Fruit fly (Drosophila melanogaster) whole organism, embryonic: ENCODE results near the gene peng.

ENCODE experiments used
- CG10366 ChIP-seq: fragments of 200-800 bp; sonication (Bioruptor generic); IDR thresholded peaks from 2 replicates; pipeline ENCODE4 v1.3.6; 2022; ENCODE audit warnings: missing biosample characterization, missing genetic modification characterization
- CG10431 ChIP-seq: fragments of 200-800 bp; sonication (Bioruptor generic); optimal IDR thresholded peaks from 3 replicates; lab custom pipeline; 2018; ENCODE audit warnings: missing biosample characterization, mild to moderate bottlenecking, missing genetic modification characterization
- CG1233 ChIP-seq: fragments of 200-800 bp; sonication (Bioruptor generic); optimal IDR thresholded peaks from 4 replicates; lab custom pipeline; 2018; ENCODE audit warnings: missing biosample characterization, mild to moderate bottlenecking, missing genetic modification characterization
- CG12744 ChIP-seq: fragments of 200-800 bp; sonication (Bioruptor generic); optimal IDR thresholded peaks from 2 replicates; lab custom pipeline; 2016; ENCODE audit warnings: missing biosample characterization, missing genetic modification characterization
- CG15601 ChIP-seq: fragments of 200-800 bp; sonication (Bioruptor generic); optimal IDR thresholded peaks from 3 replicates; lab custom pipeline; 2019; ENCODE audit warnings: missing biosample characterization, mild to moderate bottlenecking, missing genetic modification characterization, moderate library complexity
- CG1647 ChIP-seq: fragments of 200-800 bp; sonication (Bioruptor generic); optimal IDR thresholded peaks from 3 replicates; lab custom pipeline; 2016; ENCODE audit warnings: missing biosample characterization, missing genetic modification characterization
- CG16863 ChIP-seq: fragments of 200-800 bp; sonication (Bioruptor generic); optimal IDR thresholded peaks from 3 replicates; lab custom pipeline; 2016; ENCODE audit warnings: missing biosample characterization, missing genetic modification characterization
- CG17328 ChIP-seq: fragments of 200-800 bp; sonication (Bioruptor generic); IDR thresholded peaks from 2 replicates; pipeline ENCODE4 v1.3.6; 2022; ENCODE audit warnings: missing biosample characterization, missing genetic modification characterization
- CG2712 ChIP-seq: fragments of 200-800 bp; optimal IDR thresholded peaks from 3 replicates; lab custom pipeline; 2019; ENCODE audit warnings: missing biosample characterization, mild to moderate bottlenecking, missing genetic modification characterization, moderate library complexity
- CG30431 ChIP-seq: fragments of 200-800 bp; sonication (Bioruptor generic); optimal IDR thresholded peaks from 2 replicates; lab custom pipeline; 2017; ENCODE audit warnings: missing biosample characterization, missing genetic modification characterization
- CG3065 ChIP-seq: fragments of 200-800 bp; sonication (Bioruptor generic); optimal IDR thresholded peaks from 2 replicates; lab custom pipeline; 2016; ENCODE audit warnings: missing biosample characterization, missing genetic modification characterization
- CG32772 ChIP-seq: fragments of 200-800 bp; sonication (Bioruptor generic); IDR thresholded peaks from 2 replicates; pipeline ENCODE4 v1.3.6; 2022; ENCODE audit warnings: missing biosample characterization, missing genetic modification characterization
- CG34422 ChIP-seq: fragments of 200-800 bp; sonication (Bioruptor generic); IDR thresholded peaks from 3 replicates; pipeline ENCODE4 v1.3.6; 2022; ENCODE audit warnings: missing biosample characterization, missing genetic modification characterization
- CG42726 ChIP-seq: fragments of 200-800 bp; sonication (Bioruptor generic); IDR thresholded peaks from 2 replicates; pipeline ENCODE4 v1.3.6; 2022; ENCODE audit warnings: missing biosample characterization, missing genetic modification characterization; ENCODE audit not compliant: partially characterized antibody
- CG4328 ChIP-seq: fragments of 200-800 bp; sonication (Bioruptor generic); optimal IDR thresholded peaks from 3 replicates; lab custom pipeline; 2017; ENCODE audit warnings: missing biosample characterization, missing genetic modification reagents, missing genetic modification characterization
- CG6765 ChIP-seq: fragments of 200-800 bp; sonication (Bioruptor generic); optimal IDR thresholded peaks from 3 replicates; lab custom pipeline; 2017; ENCODE audit warnings: missing biosample characterization, mild to moderate bottlenecking, missing genetic modification characterization
- CG6854 ChIP-seq: fragments of 200-800 bp; sonication (Bioruptor generic); optimal IDR thresholded peaks from 3 replicates; lab custom pipeline; 2017; ENCODE audit warnings: missing biosample characterization, mild to moderate bottlenecking, missing genetic modification characterization
- CG7745 ChIP-seq: fragments of 200-800 bp; sonication (Bioruptor generic); optimal IDR thresholded peaks from 2 replicates; lab custom pipeline; 2018; ENCODE audit warnings: missing biosample characterization, mild to moderate bottlenecking, missing genetic modification characterization, moderate library complexity
- CG8089 ChIP-seq: fragments of 200-800 bp; sonication (Bioruptor generic); optimal IDR thresholded peaks from 3 replicates; lab custom pipeline; 2016; ENCODE audit warnings: missing biosample characterization, missing genetic modification characterization
- CG9797 ChIP-seq: fragments of 200-800 bp; sonication (Bioruptor generic); optimal IDR thresholded peaks from 3 replicates; lab custom pipeline; 2018; ENCODE audit warnings: missing biosample characterization, mild to moderate bottlenecking, missing genetic modification characterization
- CG9876 ChIP-seq: fragments of 200-800 bp; sonication (Bioruptor generic); optimal IDR thresholded peaks from 2 replicates; lab custom pipeline; 2016; ENCODE audit warnings: missing biosample characterization, missing genetic modification characterization
- CHES-1-like ChIP-seq: fragments of 200-800 bp; sonication (Bioruptor generic); optimal IDR thresholded peaks from 2 replicates; lab custom pipeline; 2016; ENCODE audit warnings: missing biosample characterization, missing genetic modification characterization
- Chrac-16 ChIP-seq: fragments of 200-800 bp; sonication (Bioruptor generic); optimal IDR thresholded peaks from 3 replicates; lab custom pipeline; 2016; ENCODE audit warnings: missing biosample characterization, missing genetic modification characterization
- Gug ChIP-seq: fragments of 200-800 bp; sonication (Bioruptor generic); IDR thresholded peaks from 4 replicates; pipeline ENCODE4 v1.3.6; 2022; ENCODE audit warnings: missing biosample characterization, missing genetic modification characterization
- HHEX ChIP-seq: fragments of 200-800 bp; sonication (Bioruptor generic); optimal IDR thresholded peaks from 3 replicates; lab custom pipeline; 2017; ENCODE audit warnings: missing biosample characterization, mild to moderate bottlenecking, missing genetic modification characterization, missing genetic modification reagents
- HLH54F ChIP-seq: fragments of 200-800 bp; sonication (Bioruptor generic); optimal IDR thresholded peaks from 3 replicates; lab custom pipeline; 2016; ENCODE audit warnings: missing biosample characterization, missing genetic modification characterization
- Jarid2 ChIP-seq: fragments of 200-800 bp; sonication (Bioruptor generic); optimal IDR thresholded peaks from 3 replicates; lab custom pipeline; 2017; ENCODE audit warnings: mild to moderate bottlenecking, missing biosample characterization, missing genetic modification reagents, missing genetic modification characterization
- Mes4 ChIP-seq: fragments of 200-800 bp; sonication (Bioruptor generic); optimal IDR thresholded peaks from 2 replicates; lab custom pipeline; 2016; ENCODE audit warnings: missing biosample characterization, missing genetic modification characterization
- ab ChIP-seq: fragments of 200-800 bp; sonication (Bioruptor generic); optimal IDR thresholded peaks from 2 replicates; lab custom pipeline; 2016; ENCODE audit warnings: missing biosample characterization, missing genetic modification characterization
- amos ChIP-seq: fragments of 200-800 bp; sonication (Bioruptor generic); IDR thresholded peaks from 2 replicates; pipeline ENCODE4 v1.3.6; 2022; ENCODE audit warnings: missing biosample characterization, missing genetic modification characterization; ENCODE audit not compliant: partially characterized antibody
- ase ChIP-seq: fragments of 200-800 bp; sonication (Bioruptor generic); IDR thresholded peaks from 3 replicates; pipeline ENCODE4 v1.3.6; 2022; ENCODE audit warnings: missing biosample characterization, missing genetic modification characterization
- ash1 ChIP-seq: fragments of 200-800 bp; sonication (Bioruptor generic); optimal IDR thresholded peaks from 2 replicates; lab custom pipeline; 2018; ENCODE audit warnings: missing biosample characterization, mild to moderate bottlenecking, missing genetic modification characterization
- bsh ChIP-seq, 2 experiments: fragments of 200-800 bp; sonication (Bioruptor generic); optimal IDR thresholded peaks; 2 replicates each; lab custom pipeline; 2017 to 2018; ENCODE audit warnings: mild to moderate bottlenecking in 2 of 2, missing biosample characterization in 2 of 2, missing genetic modification characterization in 2 of 2, moderate library complexity in 1 of 2
- cg ChIP-seq: fragments of 200-800 bp; sonication (Bioruptor generic); optimal IDR thresholded peaks from 3 replicates; lab custom pipeline; 2019; ENCODE audit warnings: missing biosample characterization, mild to moderate bottlenecking, missing genetic modification characterization, moderate library complexity
- chn ChIP-seq: fragments of 200-800 bp; sonication (Bioruptor generic); optimal IDR thresholded peaks from 2 replicates; lab custom pipeline; 2016; ENCODE audit warnings: missing biosample characterization, missing genetic modification characterization
- crol ChIP-seq: fragments of 200-800 bp; sonication (Bioruptor generic); IDR thresholded peaks from 2 replicates; pipeline ENCODE4 v1.3.6; 2022; ENCODE audit warnings: missing biosample characterization, missing genetic modification characterization
- danr ChIP-seq: fragments of 200-800 bp; sonication (Bioruptor generic); IDR thresholded peaks from 2 replicates; pipeline ENCODE4 v1.3.6; 2022; ENCODE audit warnings: missing biosample characterization, missing genetic modification characterization
- esg ChIP-seq: fragments of 200-800 bp; sonication (Bioruptor generic); conservative IDR thresholded peaks from 2 replicates; pipeline ENCODE4 v1.3.6; 2022; ENCODE audit warnings: missing biosample characterization, missing genetic modification characterization
- gcm2 ChIP-seq: fragments of 200-800 bp; sonication (Bioruptor generic); optimal IDR thresholded peaks from 2 replicates; lab custom pipeline; 2016; ENCODE audit warnings: missing biosample characterization, missing genetic modification characterization
- kah ChIP-seq: fragments of 200-800 bp; sonication (Bioruptor generic); optimal IDR thresholded peaks from 2 replicates; lab custom pipeline; 2018; ENCODE audit warnings: missing biosample characterization, mild to moderate bottlenecking, missing genetic modification characterization
- lilli ChIP-seq: fragments of 200-800 bp; sonication (Bioruptor generic); optimal IDR thresholded peaks from 3 replicates; lab custom pipeline; 2016; ENCODE audit warnings: missing biosample characterization, missing genetic modification characterization
- lola ChIP-seq, 3 experiments: fragments of >200 bp in 2 of 3; fragments of 200-800 bp in 1 of 3; sonication (Bioruptor generic) in 1 of 3; optimal IDR thresholded peaks; 2 replicates each; lab custom pipeline; 2017 to 2019; ENCODE audit warnings: missing biosample characterization in 3 of 3, missing genetic modification characterization in 3 of 3, mild to moderate bottlenecking in 1 of 3, moderate library complexity in 1 of 3
- pros ChIP-seq: fragments of 200-800 bp; sonication (Bioruptor generic); optimal IDR thresholded peaks from 3 replicates; lab custom pipeline; 2019; ENCODE audit warnings: missing biosample characterization, mild to moderate bottlenecking, missing genetic modification characterization, moderate library complexity
- psq ChIP-seq: fragments of 200-800 bp; sonication (Bioruptor generic); optimal IDR thresholded peaks from 2 replicates; lab custom pipeline; 2017; ENCODE audit warnings: missing biosample characterization, missing genetic modification characterization
- ro ChIP-seq: fragments of 200-800 bp; sonication (Bioruptor generic); IDR thresholded peaks from 2 replicates; pipeline ENCODE4 v1.3.6; 2022; ENCODE audit warnings: missing biosample characterization, missing genetic modification characterization
- sob ChIP-seq: fragments of 200-800 bp; sonication (Bioruptor generic); IDR thresholded peaks from 2 replicates; pipeline ENCODE4 v1.3.6; 2022; ENCODE audit warnings: missing biosample characterization, missing genetic modification characterization
- stwl ChIP-seq: fragments of 200-800 bp; sonication (Bioruptor generic); optimal IDR thresholded peaks from 3 replicates; lab custom pipeline; 2018; ENCODE audit warnings: missing biosample characterization, mild to moderate bottlenecking, missing genetic modification characterization, moderate library complexity
- tna ChIP-seq: fragments of 200-800 bp; sonication (Bioruptor generic); IDR thresholded peaks from 2 replicates; pipeline ENCODE4 v1.3.6; 2022; ENCODE audit warnings: missing biosample characterization, missing genetic modification characterization; ENCODE audit not compliant: partially characterized antibody
- wek ChIP-seq: fragments of 200-800 bp; sonication (Bioruptor generic); optimal IDR thresholded peaks from 3 replicates; lab custom pipeline; 2018; ENCODE audit warnings: missing biosample characterization, mild to moderate bottlenecking, missing genetic modification characterization, moderate library complexity
- zfh1 ChIP-seq: fragments of 200-800 bp; sonication (Bioruptor generic); IDR thresholded peaks from 3 replicates; pipeline ENCODE4 v1.3.6; 2022; ENCODE audit warnings: missing biosample characterization, missing genetic modification characterization

peng gene

DNA sequence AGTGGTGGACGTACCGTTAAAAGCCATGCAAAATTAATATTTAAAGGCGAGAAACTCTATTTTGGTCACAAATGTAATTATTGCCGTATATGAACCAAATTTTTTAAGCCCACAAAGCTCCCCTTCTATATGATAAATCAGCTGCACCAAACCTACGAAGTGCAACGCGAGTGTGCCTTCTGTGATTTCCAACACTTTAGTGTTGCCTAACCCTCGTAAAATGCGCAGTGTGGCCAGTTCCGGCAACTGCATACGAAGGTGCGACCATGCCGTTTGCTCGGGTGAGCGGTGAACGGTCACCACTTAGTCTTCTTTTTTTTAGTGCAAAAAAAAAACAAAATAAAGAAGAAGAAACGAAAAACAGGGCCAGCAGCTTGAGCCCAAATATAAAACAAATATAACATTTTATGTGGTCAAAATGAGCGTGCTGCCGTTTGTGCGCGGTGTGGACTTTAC, 10.1 kb downstream of the peng start, which contains the start of the genes tty and fliI (continued):
- TF ChIP-seq Mes4 (peak; percentile 74), CG42726 (GFP tag; lab: Robert Waterston, UW) (0 out of 2 replicates have a peak, but pooled peaks have one; percentile 41), Jarid2 (GFP tag; lab: Kevin White, UChicago) (no peak), zfh1 (peak; percentile 93), CG4328 (GFP tag; lab: Kevin White, UChicago) (no peak), chn (GFP tag; lab: Kevin White, UChicago) (peak; percentile 92), lola (GFP tag; optimal IDR thresholded peaks at IDR 0.05; lab: Kevin White, UChicago) (peak in 1 of 3 experiments; percentile 41), CG34422 (GFP tag; lab: Robert Waterston, UW) (peak; percentile 94), Chrac-16 (GFP tag; lab: Kevin White, UChicago) (peak; percentile 73), crol (GFP tag; lab: Robert Waterston, UW) (peak; percentile 52; the same call in 1 of the 2 replicates), CG1233 (GFP tag; lab: Kevin White, UChicago) (peak; percentile 69), CG8089 (GFP tag; lab: Kevin White, UChicago) (peak; percentile 68), CG32772 (GFP tag; lab: Robert Waterston, UW) (peak; percentile 93), HHEX (GFP tag; lab: Kevin White, UChicago) (peak; percentile 77), CG10431 (GFP tag; lab: Kevin White, UChicago) (no peak), CG9797 (GFP tag; lab: Kevin White, UChicago) (peak; percentile 90), bsh (GFP tag; optimal IDR thresholded peaks at IDR 0.05; lab: Kevin White, UChicago) (peak; percentile 75 to 96), CG1647 (GFP tag; lab: Kevin White, UChicago) (peak; percentile 72), CG12744 (GFP tag; lab: Kevin White, UChicago) (peak; percentile 42), cg (GFP tag; lab: Kevin White, UChicago) (no peak), CG6854 (GFP tag; lab: Kevin White, UChicago) (peak; percentile 26), wek (GFP tag; lab: Kevin White, UChicago) (peak; percentile 33), lilli (GFP tag; lab: Kevin White, UChicago) (peak; percentile 91), ab (GFP tag; lab: Kevin White, UChicago) (peak; percentile 24), gcm2 (GFP tag; lab: Kevin White, UChicago) (peak; percentile 20), CG7745 (no peak), ase (peak; percentile 90), HLH54F (peak; percentile 86), CG16863 (GFP tag; lab: Kevin White, UChicago) (peak; percentile 82), CG6765 (peak; percentile 11), CG15601 (tag; lab: Kevin White, UChicago) (peak; percentile 46), CG30431 (GFP tag; lab: Kevin White, UChicago) (peak; percentile 78), CG2712 (tag; lab: Kevin White, UChicago) (peak; percentile 77), esg (GFP tag; lab: Robert Waterston, UW) (peak; percentile 86), pros (GFP tag; lab: Kevin White, UChicago) (no peak), sob (peak; percentile 89), CG9876 (GFP tag; lab: Kevin White, UChicago) (peak; percentile 75), ash1 (GFP tag; lab: Kevin White, UChicago) (no peak), CG10366 (peak; percentile 90), psq (GFP tag; lab: Kevin White, UChicago) (no peak), tna (GFP tag; lab: Robert Waterston, UW) (no peak), kah (GFP tag; lab: Kevin White, UChicago) (peak; percentile 6), CG3065 (peak; percentile 63), ro (GFP tag; lab: Robert Waterston, UW) (peak; percentile 65), CG17328 (GFP tag; lab: Robert Waterston, UW) (peak; percentile 88), amos (peak; percentile 41), CHES-1-like (GFP tag; lab: Kevin White, UChicago) (peak; percentile 85), Gug (GFP tag; lab: Robert Waterston, UW) (peak; percentile 93), danr (GFP tag; lab: Robert Waterston, UW) (peak; percentile 60; the same call in 1 of the 2 replicates), stwl (peak; percentile 74)
